Worm (Caenorhabditis elegans) whole organism, late embryonic: ENCODE data around the gene pgap-1.

Experiments
- K02D7.2 ChIP-seq: sonication (generic microtip); optimal IDR thresholded peaks from 2 replicates; lab custom pipeline; 2017; ENCODE audit warnings: mild to moderate bottlenecking, missing genetic modification characterization, missing compliant biosample characterization
- K09A11.1 ChIP-seq: sonication (generic microtip); optimal IDR thresholded peaks from 2 replicates; lab custom pipeline; 2017; ENCODE audit warnings: antibody characterized with exemption, mild to moderate bottlenecking, missing genetic modification characterization, missing compliant biosample characterization; ENCODE audit not compliant: insufficient read depth
- T23F11.4 ChIP-seq: fragments of 200-800 bp; sonication (Bioruptor generic); optimal IDR thresholded peaks from 2 replicates; lab custom pipeline; 2018; ENCODE audit warnings: mild to moderate bottlenecking, missing genetic modification characterization, missing compliant biosample characterization
- Y22D7AL.16 ChIP-seq: sonication (generic microtip); optimal IDR thresholded peaks from 2 replicates; lab custom pipeline; 2016; ENCODE audit warnings: missing genetic modification characterization, missing compliant biosample characterization
- ama-1 ChIP-seq: fragments of 150-350 bp; optimal IDR thresholded peaks from 2 replicates; lab custom pipeline; 2014
- ceh-14 ChIP-seq: sonication (generic microtip); optimal IDR thresholded peaks from 2 replicates; lab custom pipeline; 2016; ENCODE audit warnings: missing genotype, missing genetic modification characterization, missing compliant biosample characterization
- ceh-18 ChIP-seq: sonication (generic microtip); optimal IDR thresholded peaks from 2 replicates; lab custom pipeline; 2016; ENCODE audit warnings: missing genetic modification characterization, missing compliant biosample characterization
- ceh-19 ChIP-seq: fragments of 200-800 bp; sonication (Bioruptor generic); optimal IDR thresholded peaks from 2 replicates; lab custom pipeline; 2018; ENCODE audit warnings: mild to moderate bottlenecking, missing genetic modification characterization, missing compliant biosample characterization
- ceh-24 ChIP-seq: sonication (generic microtip); optimal IDR thresholded peaks from 2 replicates; lab custom pipeline; 2016; ENCODE audit warnings: mild to moderate bottlenecking, missing genetic modification characterization, missing compliant biosample characterization
- ceh-30 ChIP-seq: fragments of 150-350 bp; optimal IDR thresholded peaks from 2 replicates; lab custom pipeline; 2014; ENCODE audit warnings: missing biosample characterization, missing genetic modification characterization
- ceh-31 ChIP-seq: sonication (generic microtip); optimal IDR thresholded peaks from 2 replicates; lab custom pipeline; 2016; ENCODE audit warnings: missing genetic modification characterization, missing compliant biosample characterization
- ceh-45 ChIP-seq: fragments of 200-800 bp; sonication (Bioruptor generic); IDR thresholded peaks from 2 replicates; pipeline ENCODE4 v1.3.6; 2022; ENCODE audit warnings: missing genetic modification reagents, missing genetic modification characterization, missing compliant biosample characterization
- ceh-9 ChIP-seq: sonication (generic microtip); optimal IDR thresholded peaks from 2 replicates; lab custom pipeline; 2016; ENCODE audit warnings: mild to moderate bottlenecking, missing genetic modification characterization, inconsistent platforms, missing compliant biosample characterization
- dmd-4 ChIP-seq: sonication (generic microtip); optimal IDR thresholded peaks from 2 replicates; lab custom pipeline; 2016; ENCODE audit warnings: borderline replicate concordance, missing genetic modification characterization, missing compliant biosample characterization
- dve-1 ChIP-seq: sonication (generic microtip); optimal IDR thresholded peaks from 2 replicates; lab custom pipeline; 2017; ENCODE audit warnings: antibody characterized with exemption, mild to moderate bottlenecking, missing genetic modification characterization, missing compliant biosample characterization
- elt-2 ChIP-seq: sonication (generic microtip); optimal IDR thresholded peaks from 2 replicates; lab custom pipeline; 2016; ENCODE audit warnings: missing genetic modification reagents, missing genetic modification characterization, missing compliant biosample characterization
- ets-4 ChIP-seq: sonication (generic microtip); optimal IDR thresholded peaks from 2 replicates; lab custom pipeline; 2016; ENCODE audit warnings: missing genetic modification characterization, missing compliant biosample characterization
- eyg-1 ChIP-seq: sonication (generic microtip); optimal IDR thresholded peaks from 2 replicates; lab custom pipeline; 2016; ENCODE audit warnings: missing genotype, missing genetic modification characterization, missing compliant biosample characterization
- fax-1 ChIP-seq: sonication (generic microtip); optimal IDR thresholded peaks from 2 replicates; lab custom pipeline; 2016; ENCODE audit warnings: missing genotype, missing genetic modification characterization, missing compliant biosample characterization
- fkh-10 ChIP-seq: fragments of 150-350 bp; optimal IDR thresholded peaks from 2 replicates; lab custom pipeline; 2014; ENCODE audit warnings: missing biosample characterization, missing genetic modification reagents, missing genetic modification characterization
- fkh-6 ChIP-seq: sonication (generic microtip); optimal IDR thresholded peaks from 2 replicates; lab custom pipeline; 2016; ENCODE audit warnings: missing genetic modification characterization, missing compliant biosample characterization
- gmeb-2 ChIP-seq: sonication (generic microtip); optimal IDR thresholded peaks from 2 replicates; lab custom pipeline; 2016; ENCODE audit warnings: missing genetic modification characterization, inconsistent platforms, missing compliant biosample characterization
- hlh-13 ChIP-seq: fragments of 200-800 bp; sonication (Bioruptor generic); optimal IDR thresholded peaks from 2 replicates; lab custom pipeline; 2018; ENCODE audit warnings: mild to moderate bottlenecking, missing genetic modification characterization, missing compliant biosample characterization
- hlh-15 ChIP-seq: sonication (generic microtip); optimal IDR thresholded peaks from 2 replicates; lab custom pipeline; 2016; ENCODE audit warnings: missing genetic modification characterization, missing compliant biosample characterization
- hlh-30 ChIP-seq: sonication (generic microtip); optimal IDR thresholded peaks from 2 replicates; lab custom pipeline; 2017; ENCODE audit warnings: antibody characterized with exemption, missing genetic modification characterization, missing compliant biosample characterization; ENCODE audit not compliant: insufficient read depth
- hlh-6 ChIP-seq: sonication (generic microtip); optimal IDR thresholded peaks from 2 replicates; lab custom pipeline; 2016; ENCODE audit warnings: missing genotype, missing genetic modification characterization, missing compliant biosample characterization
- lim-6 ChIP-seq: sonication (generic microtip); optimal IDR thresholded peaks from 2 replicates; lab custom pipeline; 2016; ENCODE audit warnings: missing genetic modification characterization, missing compliant biosample characterization
- lin-11 ChIP-seq: fragments of 200-800 bp; sonication (Bioruptor generic); optimal IDR thresholded peaks from 2 replicates; lab custom pipeline; 2018; ENCODE audit warnings: mild to moderate bottlenecking, missing genetic modification characterization, missing compliant biosample characterization
- mec-3 ChIP-seq: sonication (generic microtip); optimal IDR thresholded peaks from 2 replicates; lab custom pipeline; 2016; ENCODE audit warnings: borderline replicate concordance, missing genetic modification characterization, missing compliant biosample characterization
- nfya-1 ChIP-seq: sonication (generic microtip); optimal IDR thresholded peaks from 2 replicates; lab custom pipeline; 2017; ENCODE audit warnings: missing genetic modification characterization, mild to moderate bottlenecking, missing compliant biosample characterization, antibody characterized with exemption, moderate library complexity
- nhr-232 ChIP-seq: sonication (generic microtip); optimal IDR thresholded peaks from 2 replicates; lab custom pipeline; 2016; ENCODE audit warnings: missing genetic modification characterization, missing compliant biosample characterization
- npax-4 ChIP-seq: sonication (generic microtip); optimal IDR thresholded peaks from 2 replicates; lab custom pipeline; 2016; ENCODE audit warnings: missing genetic modification characterization, missing compliant biosample characterization
- odd-2 ChIP-seq: sonication (generic microtip); optimal IDR thresholded peaks from 2 replicates; lab custom pipeline; 2017; ENCODE audit warnings: antibody characterized with exemption, mild to moderate bottlenecking, missing genetic modification characterization, missing compliant biosample characterization
- pag-3 ChIP-seq: sonication (generic microtip); optimal IDR thresholded peaks from 2 replicates; lab custom pipeline; 2016; ENCODE audit warnings: missing compliant biosample characterization, missing genetic modification characterization, borderline replicate concordance
- pat-9 ChIP-seq: fragments of 200-800 bp; sonication (Bioruptor generic); optimal IDR thresholded peaks from 2 replicates; lab custom pipeline; 2018; ENCODE audit warnings: mild to moderate bottlenecking, missing genetic modification characterization, moderate library complexity, missing compliant biosample characterization
- pax-1 ChIP-seq: fragments of 150-350 bp; optimal IDR thresholded peaks from 2 replicates; lab custom pipeline; 2014; ENCODE audit warnings: missing biosample characterization, missing genetic modification characterization
- pha-2 ChIP-seq: sonication (generic microtip); optimal IDR thresholded peaks from 2 replicates; lab custom pipeline; 2017; ENCODE audit warnings: mild to moderate bottlenecking, missing genetic modification characterization, missing compliant biosample characterization
- pha-4 ChIP-seq: fragments of 150-350 bp; optimal IDR thresholded peaks from 2 replicates; lab custom pipeline; 2018; ENCODE audit warnings: missing biosample characterization, missing genetic modification reagents, missing genetic modification characterization
- pros-1 ChIP-seq: fragments of 150-350 bp; optimal IDR thresholded peaks from 2 replicates; lab custom pipeline; 2014; ENCODE audit warnings: missing biosample characterization, missing genetic modification reagents, missing genetic modification characterization
- ref-2 ChIP-seq: sonication (generic microtip); optimal IDR thresholded peaks from 2 replicates; lab custom pipeline; 2016; ENCODE audit warnings: missing genetic modification characterization, missing compliant biosample characterization
- rnt-1 ChIP-seq: sonication (generic microtip); optimal IDR thresholded peaks from 2 replicates; lab custom pipeline; 2016; ENCODE audit warnings: missing genetic modification characterization, missing compliant biosample characterization
- sdc-2 ChIP-seq: sonication (generic microtip); optimal IDR thresholded peaks from 2 replicates; lab custom pipeline; 2016; ENCODE audit warnings: missing genotype, missing genetic modification characterization, missing compliant biosample characterization
- sox-2 ChIP-seq: fragments of 200-800 bp; sonication (Bioruptor generic); IDR thresholded peaks from 2 replicates; pipeline ENCODE4 v1.3.6; 2022; ENCODE audit warnings: missing genetic modification reagents, missing genetic modification characterization, missing compliant biosample characterization
- syd-9 ChIP-seq: sonication (generic microtip); optimal IDR thresholded peaks from 2 replicates; lab custom pipeline; 2016; ENCODE audit warnings: mild to moderate bottlenecking, missing genetic modification characterization, moderate library complexity, missing compliant biosample characterization
- tbx-2 ChIP-seq: sonication (generic microtip); optimal IDR thresholded peaks from 2 replicates; lab custom pipeline; 2016; ENCODE audit warnings: missing genetic modification characterization, missing compliant biosample characterization
- tbx-7 ChIP-seq: sonication (generic microtip); optimal IDR thresholded peaks from 2 replicates; lab custom pipeline; 2016; ENCODE audit warnings: missing genotype, missing genetic modification characterization, missing compliant biosample characterization
- unc-3 ChIP-seq, 2 experiments: fragments of 200-800 bp in 1 of 2; sonication (Bioruptor generic) in 1 of 2; sonication (generic microtip) in 1 of 2; conservative IDR thresholded peaks in 1 of 2; optimal IDR thresholded peaks in 1 of 2; 2 replicates each; pipeline versions ENCODE4 v1.3.6 to Lab custom; 2016 to 2022; ENCODE audit warnings: missing compliant biosample characterization in 2 of 2, missing genetic modification characterization in 2 of 2, missing genetic modification reagents in 1 of 2
- unc-55 ChIP-seq: sonication (generic microtip); optimal IDR thresholded peaks from 2 replicates; lab custom pipeline; 2017; ENCODE audit warnings: missing biosample characterization, missing genetic modification reagents, missing genetic modification characterization
- unc-86 ChIP-seq: sonication (generic microtip); optimal IDR thresholded peaks from 2 replicates; lab custom pipeline; 2016; ENCODE audit warnings: missing genetic modification characterization, missing compliant biosample characterization
- zip-5 ChIP-seq: sonication (generic microtip); optimal IDR thresholded peaks from 2 replicates; lab custom pipeline; 2016; ENCODE audit warnings: missing genetic modification characterization, missing compliant biosample characterization
- ztf-16 ChIP-seq: sonication (generic microtip); optimal IDR thresholded peaks from 2 replicates; lab custom pipeline; 2017; ENCODE audit warnings: missing genetic modification characterization, missing compliant biosample characterization

The pgap-1 gene

ce11 chrV:11239187-11239725 is 2.4 kb upstream of the pgap-1 start, which contains the start of the genes dvc-1 and ima-1:
Gene dvc-1, minus strand, starts transcription at chrV:11239331.
Gene ima-1, plus strand, starts transcription at chrV:11239675.
- peak; percentile 26 for TF ChIP-seq ceh-24
- peak; percentile 76 for TF ChIP-seq rnt-1
- TF ChIP-seq pha-4 (tag; lab: Kevin White, UChicago): no peak
- TF ChIP-seq nfya-1 (tag; lab: Kevin White, UChicago): peak; percentile 75
- peak; percentile 4 for TF ChIP-seq eyg-1
- 0 out of 2 replicates have a peak, but pooled peaks have one; percentile 51 for TF ChIP-seq ceh-45
- peak; percentile 85 for TF ChIP-seq ceh-14 (tag; lab: Kevin White, UChicago)
- peak; percentile 77 for TF ChIP-seq tbx-2
- peak; percentile 68 for TF ChIP-seq zip-5
- peak; percentile 25 for TF ChIP-seq pax-1 (tag; lab: Kevin White, UChicago)
- TF ChIP-seq ets-4 (tag; lab: Kevin White, UChicago): peak; percentile 23
- peak; percentile 79 for TF ChIP-seq fkh-6 (tag; lab: Kevin White, UChicago)
- peak; percentile 55; the same call in 1 of the 2 replicates for TF ChIP-seq unc-3 (GFP tag; conservative IDR thresholded peaks at IDR 0.05; lab: Robert Waterston, UW)
- peak; percentile 68 for TF ChIP-seq unc-3 (tag; optimal IDR thresholded peaks at IDR 0.05; lab: Kevin White, UChicago)
- peak; percentile 70 for TF ChIP-seq hlh-30
- peak; percentile 66 for TF ChIP-seq ceh-19
- TF ChIP-seq unc-86 (tag; lab: Kevin White, UChicago): peak; percentile 73
- no peak for TF ChIP-seq pag-3 (tag; lab: Kevin White, UChicago)
- peak; percentile 53 for TF ChIP-seq sdc-2 (tag; lab: Kevin White, UChicago)
- TF ChIP-seq hlh-13: peak; percentile 40
- TF ChIP-seq ceh-30 (tag; lab: Kevin White, UChicago): no peak
- no peak for TF ChIP-seq ama-1 (lab: Kevin White, UChicago)
- no peak for TF ChIP-seq mec-3 (tag; lab: Kevin White, UChicago)
- no peak for TF ChIP-seq ceh-9 (tag; lab: Kevin White, UChicago)
- TF ChIP-seq npax-4 (tag; lab: Kevin White, UChicago): peak; percentile 41
- peak; percentile 65 for TF ChIP-seq ref-2
- TF ChIP-seq tbx-7 (tag; lab: Kevin White, UChicago): no peak
- peak; percentile 62 for TF ChIP-seq K02D7.2
- TF ChIP-seq lin-11: peak; percentile 17
- peak; percentile 81 for TF ChIP-seq hlh-6 (tag; lab: Kevin White, UChicago)
- peak; percentile 90 for TF ChIP-seq elt-2 (tag; lab: Kevin White, UChicago)
- TF ChIP-seq T23F11.4: peak; percentile 22
- TF ChIP-seq fax-1 (tag; lab: Kevin White, UChicago): peak; percentile 66
- TF ChIP-seq pha-2: no peak
- TF ChIP-seq pros-1: no peak
- peak; percentile 45 for TF ChIP-seq Y22D7AL.16 (tag; lab: Kevin White, UChicago)
- TF ChIP-seq hlh-15 (tag; lab: Kevin White, UChicago): peak; percentile 70
- TF ChIP-seq unc-55 (GFP tag; lab: Kevin White, UChicago): no peak
- TF ChIP-seq K09A11.1 (tag; lab: Kevin White, UChicago): peak; percentile 72
- peak; percentile 63 for TF ChIP-seq gmeb-2 (tag; lab: Kevin White, UChicago)
- TF ChIP-seq dmd-4 (tag; lab: Kevin White, UChicago): no peak
- TF ChIP-seq ceh-18 (tag; lab: Kevin White, UChicago): peak; percentile 24
- TF ChIP-seq lim-6: peak; percentile 42
- peak; percentile 74 for TF ChIP-seq syd-9 (tag; lab: Kevin White, UChicago)
- TF ChIP-seq nhr-232 (tag; lab: Kevin White, UChicago): peak; percentile 66
- peak; percentile 41 for TF ChIP-seq dve-1 (tag; lab: Kevin White, UChicago)
- TF ChIP-seq ztf-16 (tag; lab: Kevin White, UChicago): peak; percentile 82
- TF ChIP-seq odd-2 (tag; lab: Kevin White, UChicago): peak; percentile 70
- no peak for TF ChIP-seq fkh-10 (GFP tag; lab: Kevin White, UChicago)
- TF ChIP-seq pat-9 (tag; lab: Kevin White, UChicago): peak; percentile 71
- peak; percentile 82 for TF ChIP-seq ceh-31 (tag; lab: Kevin White, UChicago)
- peak; percentile 46 for TF ChIP-seq sox-2 (GFP tag; lab: Robert Waterston, UW)
